Fruit fly (Drosophila melanogaster) Kc167 (cell line): Measurements from ENCODE around the gene Bhmt.

Source experiments
- Myc ChIP-seq: fragments of >200 bp; optimal IDR thresholded peaks from 2 replicates; lab custom pipeline; 2017; ENCODE audit warnings: missing external identifiers
- Sin3A ChIP-seq: fragments of >200 bp; optimal IDR thresholded peaks from 2 replicates; lab custom pipeline; 2018; ENCODE audit warnings: missing external identifiers
- insv ChIP-seq: fragments of >200 bp; optimal IDR thresholded peaks from 3 replicates; lab custom pipeline; 2018; ENCODE audit warnings: missing external identifiers
- ttk ChIP-seq: sonication (Bioruptor generic); optimal IDR thresholded peaks from 2 replicates; lab custom pipeline; 2017; ENCODE audit warnings: missing external identifiers

dm6 chr2L:18980982-18981381 is 23.9 kb upstream of the Bhmt start:
- TF ChIP-seq insv (no peak), Sin3A (no peak), Myc (no peak), ttk (lab: Kevin White, UChicago) (no peak)
